Fruit fly (Drosophila melanogaster) whole organism, embryonic: ENCODE measurements around the gene brv3.
A peak's percentile ranks its signal among the peaks of the same experiment; 100 is the strongest.

Experiments
- BtbVII ChIP-seq: fragments of 200-800 bp; sonication (Bioruptor generic); optimal IDR thresholded peaks from 3 replicates; lab custom pipeline; 2017; ENCODE audit warnings: missing biosample characterization, mild to moderate bottlenecking, missing genetic modification characterization
- CG10366 ChIP-seq: fragments of 200-800 bp; sonication (Bioruptor generic); IDR thresholded peaks from 2 replicates; pipeline ENCODE4 v1.3.6; 2022; ENCODE audit warnings: missing biosample characterization, missing genetic modification characterization
- CG10565 ChIP-seq: fragments of 200-800 bp; sonication (Bioruptor generic); optimal IDR thresholded peaks from 3 replicates; lab custom pipeline; 2016; ENCODE audit warnings: missing biosample characterization, mild to moderate bottlenecking, missing genetic modification characterization
- CG11093 ChIP-seq: fragments of 200-800 bp; sonication (Bioruptor generic); IDR thresholded peaks from 3 replicates; pipeline ENCODE4 v1.3.6; 2022; ENCODE audit warnings: missing biosample characterization, missing genetic modification characterization
- CG12659 ChIP-seq: fragments of 200-800 bp; sonication (Bioruptor generic); optimal IDR thresholded peaks from 3 replicates; lab custom pipeline; 2017; ENCODE audit warnings: mild to moderate bottlenecking, missing biosample characterization, missing genetic modification reagents, missing genetic modification characterization
- CG14441 ChIP-seq: fragments of 200-800 bp; sonication (Bioruptor generic); IDR thresholded peaks from 2 replicates; pipeline ENCODE4 v1.3.6; 2022; ENCODE audit warnings: missing biosample characterization, missing genetic modification characterization
- CG1647 ChIP-seq: fragments of 200-800 bp; sonication (Bioruptor generic); optimal IDR thresholded peaks from 3 replicates; lab custom pipeline; 2016; ENCODE audit warnings: missing biosample characterization, missing genetic modification characterization
- CG16815 ChIP-seq: fragments of 200-800 bp; sonication (Bioruptor generic); optimal IDR thresholded peaks from 3 replicates; lab custom pipeline; 2017; ENCODE audit warnings: missing biosample characterization, mild to moderate bottlenecking, missing genetic modification characterization
- CG16863 ChIP-seq: fragments of 200-800 bp; sonication (Bioruptor generic); optimal IDR thresholded peaks from 3 replicates; lab custom pipeline; 2016; ENCODE audit warnings: missing biosample characterization, missing genetic modification characterization
- CG17802 ChIP-seq: fragments of 200-800 bp; sonication (Bioruptor generic); optimal IDR thresholded peaks from 2 replicates; lab custom pipeline; 2018; ENCODE audit warnings: missing biosample characterization, mild to moderate bottlenecking, missing genetic modification characterization, moderate library complexity
- CG1792 ChIP-seq: fragments of 200-800 bp; sonication (Bioruptor generic); optimal IDR thresholded peaks from 2 replicates; lab custom pipeline; 2016; ENCODE audit warnings: missing biosample characterization, missing genetic modification characterization
- CG18262 ChIP-seq: fragments of 200-800 bp; optimal IDR thresholded peaks from 3 replicates; lab custom pipeline; 2019; ENCODE audit warnings: missing biosample characterization, mild to moderate bottlenecking, missing genetic modification characterization, moderate library complexity
- CG31365 ChIP-seq: fragments of 200-800 bp; sonication (Bioruptor generic); optimal IDR thresholded peaks from 2 replicates; lab custom pipeline; 2018; ENCODE audit warnings: missing biosample characterization, mild to moderate bottlenecking, missing genetic modification characterization
- CG33213 ChIP-seq: fragments of 200-800 bp; sonication (Bioruptor generic); optimal IDR thresholded peaks from 3 replicates; lab custom pipeline; 2016; ENCODE audit warnings: missing biosample characterization, missing genetic modification characterization
- CG33557 ChIP-seq: fragments of 200-800 bp; sonication (Bioruptor generic); optimal IDR thresholded peaks from 2 replicates; lab custom pipeline; 2019; ENCODE audit warnings: missing biosample characterization, mild to moderate bottlenecking, missing genetic modification characterization, moderate library complexity
- CG3838 ChIP-seq: fragments of 200-800 bp; sonication (Bioruptor generic); optimal IDR thresholded peaks from 3 replicates; lab custom pipeline; 2016; ENCODE audit warnings: missing biosample characterization, missing genetic modification characterization
- CG4360 ChIP-seq: fragments of 200-800 bp; sonication (Bioruptor generic); IDR thresholded peaks from 2 replicates; pipeline ENCODE4 v1.3.6; 2022; ENCODE audit warnings: missing biosample characterization, missing genetic modification characterization
- CG4404 ChIP-seq: fragments of 200-800 bp; sonication (Bioruptor generic); IDR thresholded peaks from 2 replicates; pipeline ENCODE4 v1.3.6; 2022; ENCODE audit warnings: missing biosample characterization, missing genetic modification characterization
- CG7928 ChIP-seq: fragments of 200-800 bp; sonication (Bioruptor generic); optimal IDR thresholded peaks from 2 replicates; lab custom pipeline; 2017; ENCODE audit warnings: missing biosample characterization, mild to moderate bottlenecking, missing genetic modification characterization
- CG8359 ChIP-seq: fragments of 200-800 bp; sonication (Bioruptor generic); optimal IDR thresholded peaks from 2 replicates; lab custom pipeline; 2017; ENCODE audit warnings: missing biosample characterization, mild to moderate bottlenecking, missing genetic modification characterization, borderline replicate concordance
- CG9797 ChIP-seq: fragments of 200-800 bp; sonication (Bioruptor generic); optimal IDR thresholded peaks from 3 replicates; lab custom pipeline; 2018; ENCODE audit warnings: missing biosample characterization, mild to moderate bottlenecking, missing genetic modification characterization
- CHES-1-like ChIP-seq: fragments of 200-800 bp; sonication (Bioruptor generic); optimal IDR thresholded peaks from 2 replicates; lab custom pipeline; 2016; ENCODE audit warnings: missing biosample characterization, missing genetic modification characterization
- CoRest ChIP-seq: fragments of 200-800 bp; sonication (Bioruptor generic); optimal IDR thresholded peaks from 3 replicates; lab custom pipeline; 2018; ENCODE audit warnings: missing biosample characterization, mild to moderate bottlenecking, missing genetic modification characterization, moderate library complexity
- Dfd ChIP-seq, 2 experiments: fragments of >200 bp; optimal IDR thresholded peaks; 2 replicates each; lab custom pipeline; 2017; ENCODE audit warnings: missing biosample characterization in 2 of 2, missing genetic modification characterization in 2 of 2
- Doc2 ChIP-seq: fragments of 200-800 bp; sonication (Bioruptor generic); IDR thresholded peaks from 2 replicates; pipeline ENCODE4 v1.3.6; 2022; ENCODE audit warnings: missing biosample characterization, missing genetic modification characterization
- GATAe ChIP-seq: fragments of 200-800 bp; sonication (Bioruptor generic); conservative IDR thresholded peaks from 2 replicates; pipeline ENCODE4 v1.3.6; 2022; ENCODE audit warnings: missing biosample characterization, missing genetic modification characterization
- Gsc ChIP-seq: fragments of 200-800 bp; sonication (Bioruptor generic); IDR thresholded peaks from 2 replicates; pipeline ENCODE4 v1.3.6; 2022; ENCODE audit warnings: missing biosample characterization, missing genetic modification characterization
- Hr51 ChIP-seq, 2 experiments: fragments of 200-800 bp; sonication (Bioruptor generic); optimal IDR thresholded peaks; 2 replicates in 1 of 2; 3 replicates in 1 of 2; lab custom pipeline; 2016 to 2018; ENCODE audit warnings: missing biosample characterization in 2 of 2, missing genetic modification characterization in 2 of 2, mild to moderate bottlenecking in 1 of 2, moderate library complexity in 1 of 2
- Jarid2 ChIP-seq: fragments of 200-800 bp; sonication (Bioruptor generic); optimal IDR thresholded peaks from 3 replicates; lab custom pipeline; 2017; ENCODE audit warnings: mild to moderate bottlenecking, missing biosample characterization, missing genetic modification reagents, missing genetic modification characterization
- Lpt ChIP-seq: fragments of >200 bp; optimal IDR thresholded peaks from 2 replicates; lab custom pipeline; 2018; ENCODE audit warnings: missing biosample characterization, missing genetic modification characterization
- Oaz ChIP-seq: fragments of 200-800 bp; sonication (Bioruptor generic); IDR thresholded peaks from 2 replicates; pipeline ENCODE4 v1.3.6; 2022; ENCODE audit warnings: missing biosample characterization, missing genetic modification characterization
- PHDP ChIP-seq: fragments of 200-800 bp; sonication (Bioruptor generic); optimal IDR thresholded peaks from 3 replicates; lab custom pipeline; 2018; ENCODE audit warnings: missing biosample characterization, mild to moderate bottlenecking, missing genetic modification characterization, moderate library complexity
- Pdp1 ChIP-seq, 2 experiments: fragments of 200-800 bp; sonication (Bioruptor generic); optimal IDR thresholded peaks; 3 replicates each; lab custom pipeline; 2016; ENCODE audit warnings: missing biosample characterization in 2 of 2, missing genetic modification characterization in 2 of 2, mild to moderate bottlenecking in 1 of 2, moderate library complexity in 1 of 2
- Rx ChIP-seq: fragments of 200-800 bp; sonication (Bioruptor generic); IDR thresholded peaks from 2 replicates; pipeline ENCODE4 v1.3.6; 2022; ENCODE audit warnings: missing biosample characterization, missing genetic modification characterization
- Scr ChIP-seq: fragments of 200-800 bp; sonication (Bioruptor generic); IDR thresholded peaks from 2 replicates; pipeline ENCODE4 v1.3.6; 2022; ENCODE audit warnings: missing biosample characterization, missing genetic modification characterization; ENCODE audit not compliant: partially characterized antibody
- Ssrp ChIP-seq: fragments of 200-800 bp; sonication (Bioruptor generic); optimal IDR thresholded peaks from 2 replicates; lab custom pipeline; 2018; ENCODE audit warnings: missing biosample characterization, mild to moderate bottlenecking, missing genetic modification characterization, moderate library complexity
- Stat92E ChIP-seq, 3 experiments: fragments of >200 bp in 2 of 3; fragments of 200-800 bp in 1 of 3; sonication (Bioruptor generic) in 1 of 3; optimal IDR thresholded peaks; 2 replicates each; lab custom pipeline; 2017 to 2019; ENCODE audit warnings: missing biosample characterization in 3 of 3, missing genetic modification characterization in 3 of 3, mild to moderate bottlenecking in 1 of 3, moderate library complexity in 1 of 3
- Xbp1 ChIP-seq: fragments of 200-800 bp; sonication (Bioruptor generic); optimal IDR thresholded peaks from 3 replicates; lab custom pipeline; 2016; ENCODE audit warnings: missing biosample characterization, mild to moderate bottlenecking, missing genetic modification characterization
- chinmo ChIP-seq: fragments of 200-800 bp; sonication (Bioruptor generic); IDR thresholded peaks from 4 replicates; pipeline ENCODE4 v1.3.6; 2022; ENCODE audit warnings: missing biosample characterization, missing genetic modification characterization; ENCODE audit not compliant: partially characterized antibody
- crp ChIP-seq, 2 experiments: fragments of 200-800 bp; sonication (Bioruptor generic); optimal IDR thresholded peaks; 2 replicates in 1 of 2; 3 replicates in 1 of 2; lab custom pipeline; 2017; ENCODE audit warnings: missing biosample characterization in 2 of 2, missing genetic modification characterization in 2 of 2, mild to moderate bottlenecking in 1 of 2, moderate library complexity in 1 of 2
- dmrt11E ChIP-seq: fragments of 200-800 bp; sonication (Bioruptor generic); optimal IDR thresholded peaks from 3 replicates; lab custom pipeline; 2018; ENCODE audit warnings: missing biosample characterization, mild to moderate bottlenecking, missing genetic modification characterization, moderate library complexity
- dpn ChIP-seq, 2 experiments: fragments of 200-800 bp; sonication (Bioruptor generic); optimal IDR thresholded peaks; 3 replicates each; lab custom pipeline; 2016; ENCODE audit warnings: missing biosample characterization in 2 of 2, missing genetic modification characterization in 2 of 2
- exex ChIP-seq: fragments of 200-800 bp; sonication (Bioruptor generic); optimal IDR thresholded peaks from 4 replicates; lab custom pipeline; 2018; ENCODE audit warnings: missing biosample characterization, mild to moderate bottlenecking, missing genetic modification characterization, moderate library complexity
- klu ChIP-seq: fragments of 200-800 bp; sonication (Bioruptor generic); IDR thresholded peaks from 2 replicates; pipeline ENCODE4 v1.3.6; 2022; ENCODE audit warnings: missing biosample characterization, missing genetic modification characterization
- pzg ChIP-seq: fragments of 200-800 bp; sonication (Bioruptor generic); optimal IDR thresholded peaks from 3 replicates; lab custom pipeline; 2018; ENCODE audit warnings: missing biosample characterization, mild to moderate bottlenecking, missing genetic modification characterization, moderate library complexity
- repo ChIP-seq: fragments of 200-800 bp; sonication (Bioruptor generic); optimal IDR thresholded peaks from 2 replicates; lab custom pipeline; 2016; ENCODE audit warnings: missing biosample characterization, missing genetic modification characterization
- ro ChIP-seq: fragments of 200-800 bp; sonication (Bioruptor generic); IDR thresholded peaks from 2 replicates; pipeline ENCODE4 v1.3.6; 2022; ENCODE audit warnings: missing biosample characterization, missing genetic modification characterization
- ssp ChIP-seq: fragments of 200-800 bp; sonication (Bioruptor generic); IDR thresholded peaks from 2 replicates; pipeline ENCODE4 v1.3.6; 2022; ENCODE audit warnings: missing biosample characterization, missing genetic modification characterization
- stc ChIP-seq: fragments of 200-800 bp; sonication (Bioruptor generic); IDR thresholded peaks from 2 replicates; pipeline ENCODE4 v1.3.6; 2022; ENCODE audit warnings: missing biosample characterization, missing genetic modification characterization
- unpg ChIP-seq: fragments of 200-800 bp; sonication (Bioruptor generic); optimal IDR thresholded peaks from 3 replicates; lab custom pipeline; 2018; ENCODE audit warnings: missing biosample characterization, mild to moderate bottlenecking, missing genetic modification characterization, moderate library complexity

The brv3 gene

dm6 chrX:2647472-2647883 lies 23.1 kb upstream of the brv3 start (continued):
- TF ChIP-seq Hr51 (GFP tag; optimal IDR thresholded peaks at IDR 0.05; lab: Kevin White, UChicago): peak in 1 of 2 experiments; percentile 76
- TF ChIP-seq unpg (GFP tag; lab: Kevin White, UChicago): peak; percentile 81
- TF ChIP-seq CG14441 (GFP tag; lab: Robert Waterston, UW): peak; percentile 51
- TF ChIP-seq dmrt11E (tag; lab: Kevin White, UChicago): peak; percentile 11
- TF ChIP-seq CG33557 (GFP tag; lab: Kevin White, UChicago): no peak
- peak; percentile 59 to 70 for TF ChIP-seq dpn (GFP tag; optimal IDR thresholded peaks at IDR 0.05; lab: Kevin White, UChicago)
- peak; percentile 43 for TF ChIP-seq CG12659 (GFP tag; lab: Kevin White, UChicago)
- TF ChIP-seq CG8359: no peak
- no peak for TF ChIP-seq CG17802 (tag; lab: Kevin White, UChicago)
- TF ChIP-seq CHES-1-like (GFP tag; lab: Kevin White, UChicago): peak; percentile 35
- TF ChIP-seq CG4404 (GFP tag; lab: Robert Waterston, UW): no peak; the same call in 1 of the 2 replicates
- no peak for TF ChIP-seq CG10565 (GFP tag; lab: Kevin White, UChicago)
- peak; percentile 45 for TF ChIP-seq CG1647
- TF ChIP-seq CG4360 (GFP tag; lab: Robert Waterston, UW): 0 out of 2 replicates have a peak, but pooled peaks have one; percentile 23
- TF ChIP-seq exex (tag; lab: Kevin White, UChicago): no peak
- TF ChIP-seq BtbVII (GFP tag; lab: Kevin White, UChicago): peak; percentile 48
- TF ChIP-seq GATAe (GFP tag; lab: Robert Waterston, UW): no peak
- peak; percentile 24 for TF ChIP-seq CG16815 (GFP tag; lab: Kevin White, UChicago)
- no peak for TF ChIP-seq CG1792 (GFP tag; lab: Kevin White, UChicago)
- TF ChIP-seq CG3838 (GFP tag; lab: Kevin White, UChicago): no peak
- TF ChIP-seq PHDP (tag; lab: Kevin White, UChicago): peak; percentile 71
- TF ChIP-seq crp (GFP tag; optimal IDR thresholded peaks at IDR 0.05; lab: Kevin White, UChicago): no peak
- 0 out of 2 replicates have a peak, but pooled peaks have one; percentile 40 for TF ChIP-seq Rx (GFP tag; lab: Robert Waterston, UW)
- TF ChIP-seq CG31365 (tag; lab: Kevin White, UChicago): peak; percentile 24
- no peak for TF ChIP-seq Jarid2 (GFP tag; lab: Kevin White, UChicago)
- 0 out of 3 replicates have a peak, but pooled peaks have one; percentile 16 for TF ChIP-seq CG11093 (GFP tag; lab: Robert Waterston, UW)
- TF ChIP-seq klu (GFP tag; lab: Robert Waterston, UW): no peak
- peak; percentile 48 for TF ChIP-seq repo (GFP tag; lab: Kevin White, UChicago)
- no peak for TF ChIP-seq CG7928
- peak; percentile 65 for TF ChIP-seq Xbp1
- TF ChIP-seq pzg (GFP tag; lab: Kevin White, UChicago): no peak
- TF ChIP-seq Dfd (GFP tag; optimal IDR thresholded peaks at IDR 0.05; lab: Kevin White, UChicago): no peak
- TF ChIP-seq ssp (GFP tag; lab: Robert Waterston, UW): peak; percentile 36; the same call in 1 of the 2 replicates
- TF ChIP-seq Lpt (GFP tag; lab: Kevin White, UChicago): no peak
- TF ChIP-seq CG9797 (GFP tag; lab: Kevin White, UChicago): no peak
- TF ChIP-seq stc (GFP tag; lab: Robert Waterston, UW): no peak; the same call in 1 of the 2 replicates
- peak; percentile 74 for TF ChIP-seq CG16863 (GFP tag; lab: Kevin White, UChicago)
- no peak for TF ChIP-seq ro (GFP tag; lab: Robert Waterston, UW)
- TF ChIP-seq Doc2 (GFP tag; lab: Robert Waterston, UW): no peak
- peak; percentile 49 to 70 for TF ChIP-seq Pdp1 (GFP tag; optimal IDR thresholded peaks at IDR 0.05; lab: Kevin White, UChicago)
- TF ChIP-seq chinmo (GFP tag; lab: Robert Waterston, UW): no peak
- TF ChIP-seq Scr (GFP tag; lab: Robert Waterston, UW): no peak
- peak; percentile 11 for TF ChIP-seq CG33213
- TF ChIP-seq Oaz: peak; percentile 18; the same call in 1 of the 2 replicates
- peak; percentile 59 for TF ChIP-seq CG18262
- TF ChIP-seq CoRest: peak; percentile 68
- peak; percentile 44 for TF ChIP-seq CG10366 (GFP tag; lab: Robert Waterston, UW)
- TF ChIP-seq Stat92E (GFP tag; optimal IDR thresholded peaks at IDR 0.05; lab: Kevin White, UChicago): no peak
- TF ChIP-seq Gsc (GFP tag; lab: Robert Waterston, UW): no peak
- peak; percentile 58 for TF ChIP-seq Ssrp (tag; lab: Kevin White, UChicago)
